Worm (Caenorhabditis elegans): ENCODE data around the gene anat-1.

The anat-1 gene

ce11 chrIV:6789950-6790349 is 19.3 kb downstream of the anat-1 start (continued):
- TF ChIP-seq rec-8 (tag; optimal IDR thresholded peaks at IDR 0.05) (no peak), dox-1 (GFP tag; IDR thresholded peaks at IDR 0.05) (0 out of 2 replicates have a peak, but pooled peaks have one; percentile 4), B0035.1 (tag; optimal IDR thresholded peaks at IDR 0.05) (no peak), pbrm-1 (GFP tag; IDR thresholded peaks at IDR 0.05) (no peak), nhr-80 (tag; optimal IDR thresholded peaks at IDR 0.05) (no peak), Y56A3A.18 (GFP tag; IDR thresholded peaks at IDR 0.05) (no peak), cebp-2 (GFP tag; IDR thresholded peaks at IDR 0.05) (no peak), lag-1 (GFP tag; IDR thresholded peaks at IDR 0.05) (no peak), attf-6 (GFP tag; IDR thresholded peaks at IDR 0.05) (no peak), athp-1 (tag; optimal IDR thresholded peaks at IDR 0.05) (no peak), B0019.2 (GFP tag; conservative IDR thresholded peaks at IDR 0.05) (no peak), chd-7 (tag; optimal IDR thresholded peaks at IDR 0.05) (no peak)

ce11 chrIV:6790438-6791124 is 19.9 kb downstream of the anat-1 start, which contains the start of the genes C17H12.2 and vha-8:
Gene C17H12.2, minus strand, starts transcription at chrIV:6790488.
Gene vha-8, plus strand, starts transcription at chrIV:6791074.
- TF ChIP-seq madf-3 (GFP tag; IDR thresholded peaks at IDR 0.05) (0 out of 2 replicates have a peak, but pooled peaks have one; percentile 6), ztf-6 (GFP tag; IDR thresholded peaks at IDR 0.05) (peak; percentile 66; the same call in 1 of the 2 replicates), atf-7 (tag; optimal IDR thresholded peaks at IDR 0.05) (peak; percentile 26), sea-2 (GFP tag; IDR thresholded peaks at IDR 0.05) (no peak), K12H6.12 (tag; optimal IDR thresholded peaks at IDR 0.05) (peak; percentile 83), B0261.1 (tag; optimal IDR thresholded peaks at IDR 0.05) (no peak), nhr-27 (tag; optimal IDR thresholded peaks at IDR 0.05) (no peak), hmg-1.2 (GFP tag; IDR thresholded peaks at IDR 0.05) (peak; percentile 28; the same call in 1 of the 2 replicates), lin-40 (tag; optimal IDR thresholded peaks at IDR 0.05) (peak; percentile 88), let-607 (tag; optimal IDR thresholded peaks at IDR 0.05) (peak in 1 of 2 experiments; percentile 19), lsl-1 (GFP tag; optimal IDR thresholded peaks at IDR 0.05) (no peak), mes-4 (tag; optimal IDR thresholded peaks at IDR 0.05) (no peak), Y56A3A.18 (GFP tag; IDR thresholded peaks at IDR 0.05) (no peak), B0019.2 (GFP tag; conservative IDR thresholded peaks at IDR 0.05) (no peak), F39B2.1 (GFP tag; IDR thresholded peaks at IDR 0.05) (no peak), cebp-2 (GFP tag; IDR thresholded peaks at IDR 0.05) (0 out of 2 replicates have a peak, but pooled peaks have one; percentile 10), fkh-3 (tag; optimal IDR thresholded peaks at IDR 0.05) (no peak), F52B5.7 (tag; optimal IDR thresholded peaks at IDR 0.05) (no peak), madf-8 (GFP tag; conservative IDR thresholded peaks at IDR 0.05) (no peak), hlh-12 (tag; optimal IDR thresholded peaks at IDR 0.05) (no peak), hrde-1 (tag; optimal IDR thresholded peaks at IDR 0.05; ENCODE audit: borderline replicate concordance) (no peak), egl-44 (GFP tag; IDR thresholded peaks at IDR 0.05) (0 out of 2 replicates have a peak, but pooled peaks have one; percentile 51), B0035.1 (tag; optimal IDR thresholded peaks at IDR 0.05) (no peak), ZK185.1 (tag; optimal IDR thresholded peaks at IDR 0.05; ENCODE audit: poor library complexity, severe bottlenecking) (peak; percentile 65), T07F8.4 (tag; optimal IDR thresholded peaks at IDR 0.05) (no peak), F55B11.4 (tag; optimal IDR thresholded peaks at IDR 0.05; ENCODE audit: borderline replicate concordance, insufficient read depth) (no peak), F37B4.10 (GFP tag; IDR thresholded peaks at IDR 0.05) (no peak), nhr-120 (GFP tag; IDR thresholded peaks at IDR 0.05) (no peak), F22D6.2 (tag; optimal IDR thresholded peaks at IDR 0.05) (no peak), ceh-40 (GFP tag; IDR thresholded peaks at IDR 0.05) (no peak), somi-1 (GFP tag; optimal IDR thresholded peaks at IDR 0.05) (peak; percentile 73), let-526 (GFP tag; IDR thresholded peaks at IDR 0.05) (0 out of 2 replicates have a peak, but pooled peaks have one; percentile 46), ztf-3 (GFP tag; optimal IDR thresholded peaks at IDR 0.05) (no peak), zim-3 (tag; optimal IDR thresholded peaks at IDR 0.05) (no peak), hmg-20 (GFP tag; IDR thresholded peaks at IDR 0.05) (no peak), pbrm-1 (GFP tag; IDR thresholded peaks at IDR 0.05) (peak; percentile 84), dox-1 (GFP tag; IDR thresholded peaks at IDR 0.05) (peak; percentile 78), ceh-100 (GFP tag; IDR thresholded peaks at IDR 0.05) (0 out of 2 replicates have a peak, but pooled peaks have one; percentile 21), dpl-1 (GFP tag; optimal IDR thresholded peaks at IDR 0.05) (peak; percentile 4)

All from whole organism, young adult.